Fruit fly (Drosophila melanogaster) whole organism, pupa: ENCODE measurements around the gene CG42537.

Experiments used
- CG10348 ChIP-seq: fragments of 200-800 bp; sonication (Bioruptor generic); IDR thresholded peaks from 2 replicates; pipeline ENCODE4 v1.3.6; 2022; ENCODE audit warnings: missing biosample characterization, missing genetic modification characterization
- CG12605 ChIP-seq: fragments of 200-800 bp; sonication (Bioruptor generic); IDR thresholded peaks from 2 replicates; pipeline ENCODE4 v1.3.6; 2022; ENCODE audit warnings: missing biosample characterization, missing genetic modification characterization
- CG13204 ChIP-seq: fragments of 200-800 bp; sonication (Bioruptor generic); optimal IDR thresholded peaks from 2 replicates; lab custom pipeline; 2018; ENCODE audit warnings: missing biosample characterization, mild to moderate bottlenecking, missing genetic modification characterization, moderate library complexity
- CG14655 ChIP-seq: fragments of 200-800 bp; sonication (Bioruptor generic); optimal IDR thresholded peaks from 3 replicates; lab custom pipeline; 2017; ENCODE audit warnings: mild to moderate bottlenecking, missing biosample characterization, missing genetic modification reagents, missing genetic modification characterization
- CG4496 ChIP-seq: fragments of 200-800 bp; sonication (Bioruptor generic); IDR thresholded peaks from 3 replicates; pipeline ENCODE4 v1.3.6; 2022; ENCODE audit warnings: missing biosample characterization, missing genetic modification characterization
- CG8301 ChIP-seq: fragments of 200-800 bp; sonication (Bioruptor generic); optimal IDR thresholded peaks from 2 replicates; lab custom pipeline; 2018; ENCODE audit warnings: missing biosample characterization, mild to moderate bottlenecking, missing genetic modification characterization
- CG9948 ChIP-seq: fragments of 200-800 bp; sonication (Bioruptor generic); optimal IDR thresholded peaks from 2 replicates; lab custom pipeline; 2018; ENCODE audit warnings: missing biosample characterization, mild to moderate bottlenecking, missing genetic modification characterization, moderate library complexity
- EcR ChIP-seq: fragments of 200-800 bp; sonication (Bioruptor generic); optimal IDR thresholded peaks from 3 replicates; lab custom pipeline; 2019; ENCODE audit warnings: missing biosample characterization, missing genetic modification characterization, mild to moderate bottlenecking, moderate library complexity, missing genetic modification reagents
- Ets98B ChIP-seq: fragments of 200-800 bp; sonication (Bioruptor generic); IDR thresholded peaks from 2 replicates; pipeline ENCODE4 v1.3.6; 2022; ENCODE audit warnings: missing biosample characterization, missing genetic modification characterization
- Snoo ChIP-seq: fragments of 200-800 bp; sonication (Bioruptor generic); optimal IDR thresholded peaks from 3 replicates; lab custom pipeline; 2017; ENCODE audit warnings: missing biosample characterization, mild to moderate bottlenecking, missing genetic modification characterization, inconsistent platforms
- gl ChIP-seq: fragments of 200-800 bp; sonication (Bioruptor generic); optimal IDR thresholded peaks from 2 replicates; lab custom pipeline; 2018; ENCODE audit warnings: missing biosample characterization, mild to moderate bottlenecking, missing genetic modification characterization
- rn ChIP-seq: fragments of 200-800 bp; sonication (Bioruptor generic); IDR thresholded peaks from 2 replicates; pipeline ENCODE4 v1.3.6; 2022; ENCODE audit warnings: missing biosample characterization, missing genetic modification characterization

- no peak for TF ChIP-seq Snoo (tag; lab: Kevin White, UChicago)
- TF ChIP-seq CG10348 (GFP tag; lab: Robert Waterston, UW): no peak
- TF ChIP-seq Ets98B (GFP tag; lab: Robert Waterston, UW): no peak
- no peak for TF ChIP-seq CG14655 (GFP tag; lab: Kevin White, UChicago)
- no peak for TF ChIP-seq CG12605
- no peak for TF ChIP-seq rn (GFP tag; lab: Robert Waterston, UW)
- TF ChIP-seq EcR (GFP tag; lab: Kevin White, UChicago): no peak
- TF ChIP-seq CG13204 (GFP tag; lab: Kevin White, UChicago): no peak
- no peak for TF ChIP-seq CG9948
- TF ChIP-seq CG8301 (tag; lab: Kevin White, UChicago): no peak
- no peak for TF ChIP-seq CG4496
- TF ChIP-seq gl (tag; lab: Kevin White, UChicago): no peak
These were observed 41.5 kb downstream of the CG42537 start for dm6 chr3R:6419103-6419502.
